Worm (Caenorhabditis elegans) whole organism, L4/young adult: ENCODE measurements around the gene glr-7.

Experiments
- W03F9.2 ChIP-seq: fragments of 150-350 bp; optimal IDR thresholded peaks from 2 replicates; lab custom pipeline; 2014; ENCODE audit warnings: missing biosample characterization, missing genetic modification characterization
- dao-5 ChIP-seq: sonication (generic microtip); optimal IDR thresholded peaks from 2 replicates; lab custom pipeline; 2016; ENCODE audit warnings: missing genotype, missing genetic modification characterization, moderate library complexity, missing compliant biosample characterization
- him-1 ChIP-seq: sonication (generic microtip); optimal IDR thresholded peaks from 2 replicates; lab custom pipeline; 2016; ENCODE audit warnings: missing genotype, missing genetic modification reagents, missing genetic modification characterization, missing compliant biosample characterization

DNA sequence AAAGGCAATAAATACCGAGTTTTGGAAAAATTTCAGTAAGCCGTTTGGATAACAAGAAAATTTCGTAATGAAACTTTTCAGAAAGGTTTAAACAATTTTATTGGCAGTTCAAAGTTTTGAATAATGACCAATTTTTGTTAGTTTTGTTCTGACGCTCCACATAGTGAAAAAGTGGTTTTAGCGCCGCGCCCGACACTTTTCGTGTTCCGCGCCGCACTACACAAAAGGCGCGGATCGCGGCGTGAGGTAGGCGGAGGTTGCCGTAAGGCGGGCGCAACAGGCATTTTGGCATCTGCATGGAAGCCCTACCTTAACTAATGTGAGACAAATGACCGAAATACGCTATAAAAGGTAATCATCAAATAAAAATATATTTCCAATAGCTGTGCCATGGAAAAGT is 42.1 kb upstream of the glr-7 start:
- TF ChIP-seq him-1 (tag; lab: Kevin White, UChicago) = no peak
- no peak for TF ChIP-seq dao-5
- TF ChIP-seq W03F9.2 (tag; lab: Kevin White, UChicago) = no peak
